Worm (Caenorhabditis elegans) whole organism, midembryonic: ENCODE measurements around the gene fbxc-51.
"Not testable (repeated sequence)": the region's sequence is repeated elsewhere in the genome, so short reads cannot be mapped to it uniquely, and the experiment has no call there.

Experiments used
- T22C8.4 ChIP-seq: fragments of 200-800 bp; sonication (Bioruptor generic); IDR thresholded peaks from 2 replicates; pipeline ENCODE4 v1.3.6; 2022; ENCODE audit warnings: missing genetic modification characterization, missing compliant biosample characterization
- cog-1 ChIP-seq: sonication (generic microtip); optimal IDR thresholded peaks from 2 replicates; lab custom pipeline; 2016; ENCODE audit warnings: missing genetic modification characterization, missing compliant biosample characterization
- flt-1 ChIP-seq: fragments of 200-800 bp; sonication (Bioruptor generic); IDR thresholded peaks from 2 replicates; pipeline ENCODE4 v1.3.6; 2022; ENCODE audit warnings: missing genetic modification characterization, missing compliant biosample characterization
- klf-2 ChIP-seq: fragments of 200-800 bp; sonication (Bioruptor generic); conservative IDR thresholded peaks from 2 replicates; pipeline ENCODE4 v1.3.6; 2022; ENCODE audit warnings: missing genetic modification reagents, missing genetic modification characterization, missing compliant biosample characterization
- med-1 ChIP-seq: sonication (generic microtip); optimal IDR thresholded peaks from 2 replicates; lab custom pipeline; 2017; ENCODE audit warnings: missing genetic modification characterization, mild to moderate bottlenecking, missing compliant biosample characterization, antibody characterized with exemption, missing genetic modification reagents; ENCODE audit not compliant: insufficient read depth
- ref-1 ChIP-seq: fragments of 200-800 bp; sonication (Bioruptor generic); conservative IDR thresholded peaks from 2 replicates; pipeline ENCODE4 v1.3.6; 2022; ENCODE audit warnings: missing genetic modification reagents, missing genetic modification characterization, missing compliant biosample characterization
- tab-1 ChIP-seq: fragments of 200-800 bp; sonication (Bioruptor generic); IDR thresholded peaks from 2 replicates; pipeline ENCODE4 v1.3.6; 2022; ENCODE audit warnings: missing genetic modification characterization, missing compliant biosample characterization
- ztf-23 ChIP-seq: fragments of 200-800 bp; sonication (Bioruptor generic); IDR thresholded peaks from 2 replicates; pipeline ENCODE4 v1.3.6; 2022; ENCODE audit warnings: missing genetic modification reagents, missing genetic modification characterization, missing compliant biosample characterization
- ztf-29 ChIP-seq: fragments of 200-800 bp; sonication (Bioruptor generic); IDR thresholded peaks from 2 replicates; pipeline ENCODE4 v1.3.6; 2022; ENCODE audit warnings: missing genetic modification reagents, missing genetic modification characterization, missing compliant biosample characterization

Gene fbxc-51

DNA sequence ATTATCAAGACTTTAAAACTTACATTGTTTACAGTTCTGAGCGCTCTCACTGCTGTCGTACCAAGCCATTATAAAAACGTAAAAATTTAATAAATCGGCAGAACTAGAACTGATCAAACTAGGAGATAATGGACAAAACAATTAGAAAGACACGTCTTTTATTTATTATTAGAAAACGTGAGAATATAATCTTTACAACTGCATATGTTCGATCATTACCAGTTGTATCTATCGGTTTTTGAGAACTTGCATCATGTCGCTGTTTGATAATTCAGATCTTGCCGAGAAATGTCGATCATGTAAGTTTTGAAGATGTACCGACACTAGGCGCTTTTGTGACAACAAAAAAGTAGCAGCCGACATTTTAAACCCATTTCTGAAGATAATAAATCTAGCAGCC is 23.0 kb upstream of the fbxc-51 start, which contains the start of gene F28A10.7:
F28A10.7 (minus strand) TSS at position 101 of the 400 bp plus-strand sequence.
- TF ChIP-seq T22C8.4 (GFP tag; lab: Robert Waterston, UW) (no peak), cog-1 (no peak), flt-1 (GFP tag; lab: Robert Waterston, UW) (no peak), tab-1 (GFP tag; lab: Robert Waterston, UW) (no peak), ref-1 (GFP tag; lab: Robert Waterston, UW) (no peak), klf-2 (GFP tag; lab: Robert Waterston, UW) (no peak), ztf-23 (no peak), ztf-29 (no peak), med-1 (GFP tag; lab: Kevin White, UChicago) (no peak)

DNA sequence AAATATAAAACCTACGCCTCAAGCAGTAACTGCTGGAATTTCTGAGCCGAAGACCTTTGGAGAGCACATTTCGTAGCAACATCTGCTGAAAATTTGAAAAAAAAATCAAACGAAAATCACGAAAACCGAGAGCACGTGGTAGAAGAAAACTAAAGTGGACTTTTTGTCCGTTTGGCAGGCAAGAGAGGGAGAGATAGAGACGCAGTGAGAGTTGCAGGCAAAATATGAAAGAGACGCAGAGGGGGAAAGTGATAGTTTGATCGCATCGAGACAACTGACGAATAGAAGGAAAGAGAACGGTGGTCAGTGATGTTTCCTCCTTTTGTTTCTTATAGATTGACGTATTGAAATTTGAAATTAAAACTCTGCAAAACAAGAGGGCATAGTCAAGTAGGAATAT is 20.1 kb upstream of the fbxc-51 start, which contains the start of the genes acdh-9 and F28A10.13:
acdh-9 (minus strand) TSS at position 85 of the 400 bp plus-strand sequence.
F28A10.13 (plus strand) TSS at position 294 of the 400 bp plus-strand sequence.
- TF ChIP-seq T22C8.4 (GFP tag; lab: Robert Waterston, UW) (no peak), ref-1 (GFP tag; lab: Robert Waterston, UW) (no peak), ztf-23 (no peak), med-1 (GFP tag; lab: Kevin White, UChicago) (no peak), flt-1 (GFP tag; lab: Robert Waterston, UW) (no peak), klf-2 (GFP tag; lab: Robert Waterston, UW) (no peak), ztf-29 (no peak), tab-1 (GFP tag; lab: Robert Waterston, UW) (no peak), cog-1 (no peak)

DNA sequence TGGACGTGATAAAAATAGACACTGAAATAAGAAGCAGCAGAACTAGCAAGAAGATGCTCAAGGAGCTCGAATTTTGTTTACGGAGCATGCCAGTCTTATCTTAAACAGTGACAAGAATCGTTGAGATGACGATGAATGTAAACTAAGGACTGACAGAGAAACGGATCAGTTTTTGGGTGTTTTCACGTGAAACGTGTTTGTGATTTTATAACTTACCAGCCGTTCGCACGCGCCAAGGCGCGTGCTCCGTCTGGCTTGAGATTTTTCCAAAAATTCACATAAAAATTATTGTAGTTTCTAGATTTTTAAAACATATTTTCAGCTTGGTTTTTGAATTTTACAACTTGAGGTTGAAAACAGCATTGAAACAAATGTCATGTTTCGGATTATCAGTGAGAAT is 18.0 kb upstream of the fbxc-51 start, which contains the start of gene F28A10.5:
F28A10.5 (minus strand) TSS at position 101 of the 400 bp plus-strand sequence.
- TF ChIP-seq T22C8.4 (GFP tag; lab: Robert Waterston, UW); cog-1; ztf-29: not testable (repeated sequence)

DNA sequence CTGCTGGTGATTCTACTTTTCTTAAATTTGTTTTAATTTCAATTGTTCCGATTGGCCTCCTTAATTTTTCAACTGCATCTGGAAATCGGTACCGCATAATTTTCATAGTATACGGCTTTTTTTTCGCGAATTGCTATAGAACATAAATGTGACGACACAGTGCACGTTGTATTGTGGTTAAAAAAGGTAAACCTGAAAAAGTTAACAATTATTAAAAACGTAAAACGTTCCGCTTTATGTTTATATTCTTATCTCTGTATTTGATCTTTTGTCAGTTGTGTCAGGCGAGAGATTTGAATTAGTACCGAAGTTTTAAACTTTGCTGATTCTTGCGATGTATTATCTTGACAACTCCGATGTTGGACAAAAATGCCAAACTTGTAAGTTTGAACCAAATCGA is 7.0 kb upstream of the fbxc-51 start, which contains the start of gene Y46B2A.4:
Y46B2A.4 (plus strand) TSS at position 301 of the 400 bp plus-strand sequence.
- TF ChIP-seq cog-1 (no peak), ztf-23 (no peak), tab-1 (GFP tag; lab: Robert Waterston, UW) (no peak), klf-2 (GFP tag; lab: Robert Waterston, UW) (no peak), ref-1 (GFP tag; lab: Robert Waterston, UW) (no peak), ztf-29 (no peak), flt-1 (GFP tag; lab: Robert Waterston, UW) (no peak), T22C8.4 (GFP tag; lab: Robert Waterston, UW) (no peak), med-1 (GFP tag; lab: Kevin White, UChicago) (no peak)

DNA sequence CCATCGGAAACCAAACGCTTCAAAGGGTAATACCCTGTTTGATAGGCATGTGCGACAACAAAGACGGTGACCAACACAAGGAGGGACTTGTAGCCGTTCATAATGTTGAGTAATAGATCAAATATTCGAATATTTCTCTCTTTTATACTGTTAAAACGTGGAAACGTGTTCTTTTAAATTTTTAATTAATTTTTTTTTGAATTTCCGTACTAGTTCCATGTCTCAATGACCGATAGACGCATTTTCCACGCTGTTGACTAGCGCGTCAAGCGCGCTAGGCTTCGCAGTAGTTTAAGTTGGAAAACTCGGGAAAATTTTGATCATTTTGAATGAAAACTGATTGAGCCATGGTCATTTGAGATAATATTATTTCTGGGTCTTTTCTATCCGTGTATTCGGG is 1.8 kb upstream of the fbxc-51 start, which contains the start of gene Y46B2A.3:
Y46B2A.3 (minus strand) TSS at position 101 of the 400 bp plus-strand sequence.
- TF ChIP-seq flt-1 (GFP tag; lab: Robert Waterston, UW), result no peak
- TF ChIP-seq ztf-23, result no peak

DNA sequence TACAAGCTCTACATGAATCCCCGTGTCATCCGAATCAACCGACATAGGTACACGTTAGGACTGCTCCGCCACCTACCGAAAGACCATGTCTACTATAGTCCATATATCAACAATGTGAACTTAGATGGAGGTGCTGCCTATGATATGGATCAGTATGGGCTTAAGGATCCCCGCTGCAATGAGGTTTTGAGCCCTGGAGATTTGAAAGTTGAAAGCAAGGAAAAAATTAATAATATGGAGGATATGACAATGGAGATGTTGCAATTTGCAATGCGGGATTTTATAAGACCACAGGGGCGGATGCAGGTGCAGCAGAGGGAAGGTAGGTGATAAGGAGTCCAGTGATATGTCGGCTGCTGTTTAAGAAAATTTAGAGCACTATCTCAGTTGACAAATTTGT is 702 bp downstream of the fbxc-51 start:
- TF ChIP-seq ztf-23 (no peak), med-1 (GFP tag; lab: Kevin White, UChicago) (no peak)

DNA sequence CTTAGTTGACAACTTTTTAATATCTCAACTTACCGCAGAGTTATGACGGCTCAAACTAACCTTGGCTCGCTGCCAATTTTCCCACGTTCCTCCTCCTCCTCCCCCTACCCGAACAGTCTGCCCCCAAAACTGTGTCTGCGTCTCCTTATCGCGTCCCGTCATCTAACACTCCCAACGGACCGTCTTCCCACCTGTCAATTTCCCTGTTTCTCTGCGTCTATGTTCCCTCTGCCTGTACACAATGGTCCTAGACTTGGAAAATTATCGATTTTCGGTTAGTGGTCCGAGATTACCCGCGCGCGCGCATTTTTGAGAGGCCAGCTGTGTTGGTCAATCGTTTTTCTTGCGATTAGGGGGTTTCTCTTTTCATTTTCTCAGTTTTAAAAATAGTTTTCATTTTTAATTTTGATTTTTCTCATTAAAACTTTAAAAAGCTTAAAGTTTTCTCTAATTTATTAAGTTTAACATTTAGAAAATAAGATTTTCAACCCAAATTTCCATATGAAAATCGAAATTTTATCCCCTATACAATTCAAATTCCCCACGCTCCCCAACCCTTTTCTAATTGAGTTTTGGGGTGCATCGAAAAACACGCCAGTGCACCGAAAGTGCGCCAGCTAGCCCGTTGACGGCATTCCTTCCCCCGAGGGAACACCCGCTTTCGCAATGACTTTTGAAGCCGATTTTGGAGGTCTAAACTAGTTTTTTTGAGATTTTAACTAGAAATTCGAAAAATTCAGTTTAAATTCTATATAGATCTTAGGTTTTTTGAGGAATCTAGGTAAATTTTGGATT is 4.6 kb downstream of the fbxc-51 start, which contains the start of gene alg-2:
alg-2 (plus strand) TSS at position 220 of the 795 bp plus-strand sequence.
- no peak for TF ChIP-seq ref-1 (GFP tag; lab: Robert Waterston, UW)
- TF ChIP-seq med-1 (GFP tag; lab: Kevin White, UChicago), result no peak
- no peak for TF ChIP-seq ztf-29
- TF ChIP-seq cog-1, result no peak
- TF ChIP-seq tab-1 (GFP tag; lab: Robert Waterston, UW), result 0 out of 2 replicates have a peak, but pooled peaks have one; percentile 41
- peak; percentile 71; the same call in 1 of the 2 replicates for TF ChIP-seq T22C8.4 (GFP tag; lab: Robert Waterston, UW)
- TF ChIP-seq ztf-23, result no peak
- 0 out of 2 replicates have a peak, but pooled peaks have one; percentile 15 for TF ChIP-seq flt-1 (GFP tag; lab: Robert Waterston, UW)
- no peak for TF ChIP-seq klf-2 (GFP tag; lab: Robert Waterston, UW)

DNA sequence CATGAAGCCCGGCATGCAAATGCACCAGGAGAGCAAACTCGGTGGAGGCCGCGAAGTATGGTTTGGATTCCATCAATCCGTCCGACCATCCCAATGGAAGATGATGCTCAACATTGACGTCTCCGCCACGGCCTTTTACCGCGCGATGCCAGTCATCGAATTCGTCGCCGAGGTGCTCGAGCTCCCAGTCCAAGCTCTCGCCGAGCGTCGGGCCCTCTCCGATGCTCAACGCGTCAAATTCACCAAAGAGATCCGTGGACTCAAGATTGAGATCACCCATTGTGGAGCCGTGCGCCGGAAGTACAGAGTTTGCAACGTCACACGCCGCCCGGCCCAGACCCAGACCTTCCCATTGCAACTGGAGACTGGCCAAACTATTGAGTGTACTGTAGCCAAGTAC is 7.1 kb downstream of the fbxc-51 start:
- TF ChIP-seq T22C8.4 (GFP tag; lab: Robert Waterston, UW) (no peak), ztf-23 (no peak), cog-1 (no peak), klf-2 (GFP tag; lab: Robert Waterston, UW) (no peak), med-1 (GFP tag; lab: Kevin White, UChicago) (no peak), flt-1 (GFP tag; lab: Robert Waterston, UW) (no peak), tab-1 (GFP tag; lab: Robert Waterston, UW) (no peak), ref-1 (GFP tag; lab: Robert Waterston, UW) (no peak), ztf-29 (no peak)

DNA sequence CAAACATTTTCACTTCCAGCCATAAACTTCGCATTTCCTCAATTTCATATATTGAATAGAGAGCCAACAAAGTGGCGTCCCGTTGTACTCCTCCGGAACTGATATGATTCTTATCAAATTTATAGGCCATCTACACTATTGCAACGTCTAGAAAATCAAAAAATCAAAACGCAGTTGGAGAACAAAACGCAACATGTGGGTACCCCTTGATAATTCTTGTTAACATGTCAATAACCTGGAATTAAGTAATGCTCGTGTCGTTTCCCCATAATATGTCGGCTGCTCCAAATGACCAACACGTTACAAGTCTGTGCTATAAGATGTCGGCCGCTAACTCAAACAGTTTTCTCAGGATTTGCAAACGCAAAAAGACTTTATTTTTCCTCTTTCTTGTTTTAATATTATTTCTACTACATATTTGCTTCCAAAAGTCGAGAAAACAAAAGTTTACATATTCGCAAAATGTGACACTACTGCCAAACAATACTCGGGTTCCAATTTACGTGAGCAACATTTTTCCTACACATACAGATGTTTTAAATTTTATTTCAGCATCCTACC is 12.1 kb downstream of the fbxc-51 start:
- TF ChIP-seq med-1 (GFP tag; lab: Kevin White, UChicago) (no peak), cog-1 (no peak), T22C8.4 (GFP tag; lab: Robert Waterston, UW) (no peak), tab-1 (GFP tag; lab: Robert Waterston, UW) (no peak)

DNA sequence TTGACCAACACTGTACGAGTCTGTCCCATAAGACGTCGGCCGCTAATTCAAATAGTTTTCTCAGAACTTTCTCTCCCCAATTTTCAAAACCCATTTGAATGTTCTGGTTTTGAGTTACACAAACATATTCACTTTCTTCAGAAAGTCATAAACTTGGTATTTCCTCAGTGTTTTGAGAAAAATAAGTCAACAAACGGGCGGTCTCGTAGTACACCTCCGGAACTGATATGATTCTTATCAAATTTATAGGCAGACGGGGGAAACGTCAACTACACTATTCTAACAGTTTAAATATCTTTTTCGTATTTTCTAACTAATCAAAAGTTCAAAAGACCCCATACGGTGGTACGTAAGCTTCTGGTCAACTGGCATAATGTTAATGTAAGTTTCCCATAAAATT is 15.6 kb downstream of the fbxc-51 start:
- TF ChIP-seq med-1 (GFP tag; lab: Kevin White, UChicago) (no peak), T22C8.4 (GFP tag; lab: Robert Waterston, UW) (no peak), ref-1 (GFP tag; lab: Robert Waterston, UW) (no peak), klf-2 (GFP tag; lab: Robert Waterston, UW) (no peak), flt-1 (GFP tag; lab: Robert Waterston, UW) (no peak), tab-1 (GFP tag; lab: Robert Waterston, UW) (no peak)
